Fruit fly (Drosophila melanogaster) whole organism, pupa: ENCODE data around the gene CG7120.

Experiments
- CG10348 ChIP-seq: fragments of 200-800 bp; sonication (Bioruptor generic); IDR thresholded peaks from 2 replicates; pipeline ENCODE4 v1.3.6; 2022; ENCODE audit warnings: missing biosample characterization, missing genetic modification characterization
- CG12605 ChIP-seq: fragments of 200-800 bp; sonication (Bioruptor generic); IDR thresholded peaks from 2 replicates; pipeline ENCODE4 v1.3.6; 2022; ENCODE audit warnings: missing biosample characterization, missing genetic modification characterization
- CG13204 ChIP-seq: fragments of 200-800 bp; sonication (Bioruptor generic); optimal IDR thresholded peaks from 2 replicates; lab custom pipeline; 2018; ENCODE audit warnings: missing biosample characterization, mild to moderate bottlenecking, missing genetic modification characterization, moderate library complexity
- CG14655 ChIP-seq: fragments of 200-800 bp; sonication (Bioruptor generic); optimal IDR thresholded peaks from 3 replicates; lab custom pipeline; 2017; ENCODE audit warnings: mild to moderate bottlenecking, missing biosample characterization, missing genetic modification reagents, missing genetic modification characterization
- CG15710 ChIP-seq: fragments of 200-800 bp; sonication (Bioruptor generic); optimal IDR thresholded peaks from 2 replicates; lab custom pipeline; 2018; ENCODE audit warnings: missing biosample characterization, mild to moderate bottlenecking, missing genetic modification characterization, moderate library complexity
- CG17806 ChIP-seq: fragments of 200-800 bp; sonication (Bioruptor generic); optimal IDR thresholded peaks from 2 replicates; lab custom pipeline; 2018; ENCODE audit warnings: missing biosample characterization, mild to moderate bottlenecking, missing genetic modification characterization, moderate library complexity
- CG32121 ChIP-seq: fragments of 200-800 bp; sonication (Bioruptor generic); IDR thresholded peaks from 2 replicates; pipeline ENCODE4 v1.3.6; 2022; ENCODE audit warnings: missing biosample characterization, missing genetic modification characterization
- CG34367 ChIP-seq: fragments of 200-800 bp; sonication (Bioruptor generic); optimal IDR thresholded peaks from 2 replicates; lab custom pipeline; 2018; ENCODE audit warnings: missing biosample characterization, mild to moderate bottlenecking, missing genetic modification characterization
- CG4496 ChIP-seq: fragments of 200-800 bp; sonication (Bioruptor generic); IDR thresholded peaks from 3 replicates; pipeline ENCODE4 v1.3.6; 2022; ENCODE audit warnings: missing biosample characterization, missing genetic modification characterization
- CG8159 ChIP-seq: fragments of 200-800 bp; sonication (Bioruptor generic); optimal IDR thresholded peaks from 3 replicates; lab custom pipeline; 2018; ENCODE audit warnings: missing biosample characterization, mild to moderate bottlenecking, missing genetic modification characterization, moderate library complexity
- CG8301 ChIP-seq: fragments of 200-800 bp; sonication (Bioruptor generic); optimal IDR thresholded peaks from 2 replicates; lab custom pipeline; 2018; ENCODE audit warnings: missing biosample characterization, mild to moderate bottlenecking, missing genetic modification characterization
- CG9948 ChIP-seq: fragments of 200-800 bp; sonication (Bioruptor generic); optimal IDR thresholded peaks from 2 replicates; lab custom pipeline; 2018; ENCODE audit warnings: missing biosample characterization, mild to moderate bottlenecking, missing genetic modification characterization, moderate library complexity
- D1 ChIP-seq: fragments of 200-800 bp; sonication (Bioruptor generic); optimal IDR thresholded peaks from 2 replicates; lab custom pipeline; 2018; ENCODE audit warnings: missing biosample characterization, mild to moderate bottlenecking, missing genetic modification characterization, moderate library complexity
- EcR ChIP-seq: fragments of 200-800 bp; sonication (Bioruptor generic); optimal IDR thresholded peaks from 3 replicates; lab custom pipeline; 2019; ENCODE audit warnings: missing biosample characterization, missing genetic modification characterization, mild to moderate bottlenecking, moderate library complexity, missing genetic modification reagents
- Ets98B ChIP-seq: fragments of 200-800 bp; sonication (Bioruptor generic); IDR thresholded peaks from 2 replicates; pipeline ENCODE4 v1.3.6; 2022; ENCODE audit warnings: missing biosample characterization, missing genetic modification characterization
- Pif1A ChIP-seq: fragments of 200-800 bp; sonication (Bioruptor generic); optimal IDR thresholded peaks from 3 replicates; lab custom pipeline; 2016; ENCODE audit warnings: missing biosample characterization, missing genetic modification characterization
- Pif1B ChIP-seq: fragments of 200-800 bp; sonication (Bioruptor generic); optimal IDR thresholded peaks from 3 replicates; lab custom pipeline; 2016; ENCODE audit warnings: missing biosample characterization, missing genetic modification characterization
- Snoo ChIP-seq: fragments of 200-800 bp; sonication (Bioruptor generic); optimal IDR thresholded peaks from 3 replicates; lab custom pipeline; 2017; ENCODE audit warnings: missing biosample characterization, mild to moderate bottlenecking, missing genetic modification characterization, inconsistent platforms
- fd96Ca ChIP-seq: fragments of 200-800 bp; sonication (Bioruptor generic); IDR thresholded peaks from 3 replicates; pipeline ENCODE4 v1.3.6; 2022; ENCODE audit warnings: missing biosample characterization, missing genetic modification characterization
- gl ChIP-seq: fragments of 200-800 bp; sonication (Bioruptor generic); optimal IDR thresholded peaks from 2 replicates; lab custom pipeline; 2018; ENCODE audit warnings: missing biosample characterization, mild to moderate bottlenecking, missing genetic modification characterization
- rn ChIP-seq: fragments of 200-800 bp; sonication (Bioruptor generic); IDR thresholded peaks from 2 replicates; pipeline ENCODE4 v1.3.6; 2022; ENCODE audit warnings: missing biosample characterization, missing genetic modification characterization

CG7120 gene

dm6 chr3L:8395630-8396168 is at the start of gene CG7120:
Gene CG7120 (plus strand): TSS chr3L:8396000.
- TF ChIP-seq Snoo (tag; lab: Kevin White, UChicago) (no peak), CG14655 (GFP tag; lab: Kevin White, UChicago) (peak; percentile 64), CG15710 (tag; lab: Kevin White, UChicago) (no peak), EcR (GFP tag; lab: Kevin White, UChicago) (no peak), Pif1B (GFP tag; lab: Kevin White, UChicago) (peak; percentile 32), fd96Ca (GFP tag; lab: Robert Waterston, UW) (peak; percentile 43; the same call in 1 of the 3 replicates), Pif1A (GFP tag; lab: Kevin White, UChicago) (peak; percentile 32), CG8301 (tag; lab: Kevin White, UChicago) (peak; percentile 60), CG34367 (tag; lab: Kevin White, UChicago) (peak; percentile 26), CG17806 (no peak), CG4496 (GFP tag; lab: Robert Waterston, UW) (peak; percentile 29; the same call in 1 of the 3 replicates), CG10348 (GFP tag; lab: Robert Waterston, UW) (no peak), CG12605 (GFP tag; lab: Robert Waterston, UW) (no peak; the same call in 1 of the 2 replicates), D1 (no peak), CG9948 (tag; lab: Kevin White, UChicago) (peak; percentile 31), CG32121 (no peak), rn (no peak), CG8159 (peak; percentile 53), gl (tag; lab: Kevin White, UChicago) (no peak), Ets98B (0 out of 2 replicates have a peak, but pooled peaks have one; percentile 5), CG13204 (GFP tag; lab: Kevin White, UChicago) (no peak)

- TF ChIP-seq CG8301 (tag; lab: Kevin White, UChicago), result no peak
- no peak for TF ChIP-seq CG10348 (GFP tag; lab: Robert Waterston, UW)
- TF ChIP-seq CG9948 (tag; lab: Kevin White, UChicago), result peak; percentile 64
- peak; percentile 85 for TF ChIP-seq EcR (GFP tag; lab: Kevin White, UChicago)
- TF ChIP-seq rn, result 0 out of 2 replicates have a peak, but pooled peaks have one; percentile 11
- TF ChIP-seq Pif1A (GFP tag; lab: Kevin White, UChicago), result no peak
- no peak for TF ChIP-seq CG14655 (GFP tag; lab: Kevin White, UChicago)
- peak; percentile 56 for TF ChIP-seq CG34367 (tag; lab: Kevin White, UChicago)
- peak; percentile 80 for TF ChIP-seq CG15710 (tag; lab: Kevin White, UChicago)
- TF ChIP-seq Pif1B (GFP tag; lab: Kevin White, UChicago), result no peak
- no peak; the same call in 1 of the 3 replicates for TF ChIP-seq fd96Ca (GFP tag; lab: Robert Waterston, UW)
- peak; percentile 63 for TF ChIP-seq CG17806
- TF ChIP-seq CG32121, result no peak
- TF ChIP-seq gl (tag; lab: Kevin White, UChicago), result no peak
- TF ChIP-seq Ets98B, result peak; percentile 49
- peak; percentile 76 for TF ChIP-seq Snoo (tag; lab: Kevin White, UChicago)
- no peak for TF ChIP-seq CG13204 (GFP tag; lab: Kevin White, UChicago)
- TF ChIP-seq CG8159, result peak; percentile 80
- no peak for TF ChIP-seq D1
- no peak for TF ChIP-seq CG12605 (GFP tag; lab: Robert Waterston, UW)
- peak; percentile 52; the same call in 1 of the 3 replicates for TF ChIP-seq CG4496 (GFP tag; lab: Robert Waterston, UW)
- TF ChIP-seq, all 21 proteins: peak for 10
Observed at dm6 chr3L:8346100-8346980, 49.5 kb upstream of the CG7120 start, which contains the start of the genes CG7182 and GAPcenA. Gene CG7182 (minus strand): TSS chr3L:8346382. Gene GAPcenA (plus strand): TSS chr3L:8346561.

- TF ChIP-seq CG8159 (no peak), CG34367 (tag; lab: Kevin White, UChicago) (no peak), CG4496 (GFP tag; lab: Robert Waterston, UW) (no peak), CG17806 (no peak), gl (tag; lab: Kevin White, UChicago) (no peak), CG32121 (no peak), CG12605 (GFP tag; lab: Robert Waterston, UW) (no peak), fd96Ca (GFP tag; lab: Robert Waterston, UW) (no peak), Pif1A (GFP tag; lab: Kevin White, UChicago) (no peak), CG8301 (tag; lab: Kevin White, UChicago) (no peak), EcR (GFP tag; lab: Kevin White, UChicago) (no peak), Pif1B (GFP tag; lab: Kevin White, UChicago) (no peak), CG13204 (GFP tag; lab: Kevin White, UChicago) (no peak), CG14655 (GFP tag; lab: Kevin White, UChicago) (no peak), D1 (no peak), rn (no peak)
Observed at dm6 chr3L:8347346-8347745, 48.5 kb upstream of the CG7120 start.

dm6 chr3L:8356196-8356595 is 39.6 kb upstream of the CG7120 start, which contains the start of gene Culd:
Gene Culd (minus strand): TSS chr3L:8356296.
- TF ChIP-seq CG10348 (GFP tag; lab: Robert Waterston, UW) (no peak), CG14655 (GFP tag; lab: Kevin White, UChicago) (no peak), Pif1A (GFP tag; lab: Kevin White, UChicago) (no peak), CG12605 (GFP tag; lab: Robert Waterston, UW) (no peak), CG32121 (no peak), CG8301 (tag; lab: Kevin White, UChicago) (no peak), rn (no peak), gl (tag; lab: Kevin White, UChicago) (no peak)
